Fruit fly (Drosophila melanogaster) whole organism, wandering third instar larva: ENCODE results near the gene nonA.

Source experiments
- Abd-B ChIP-seq: fragments of >200 bp; optimal IDR thresholded peaks from 2 replicates; lab custom pipeline; 2017; ENCODE audit warnings: missing biosample characterization, missing genetic modification characterization
- CG9705 ChIP-seq: fragments of 200-800 bp; sonication (Bioruptor generic); optimal IDR thresholded peaks from 2 replicates; lab custom pipeline; 2018; ENCODE audit warnings: missing biosample characterization, mild to moderate bottlenecking, missing genetic modification characterization
- HLH106 ChIP-seq: fragments of 200-800 bp; optimal IDR thresholded peaks from 3 replicates; lab custom pipeline; 2019; ENCODE audit warnings: missing biosample characterization, mild to moderate bottlenecking, missing genetic modification characterization, moderate library complexity
- Hnf4 ChIP-seq: fragments of 200-800 bp; sonication (Bioruptor generic); optimal IDR thresholded peaks from 2 replicates; lab custom pipeline; 2016; ENCODE audit warnings: missing biosample characterization, mild to moderate bottlenecking, missing genetic modification characterization
- Hr78 ChIP-seq: fragments of >200 bp; optimal IDR thresholded peaks from 2 replicates; lab custom pipeline; 2017; ENCODE audit warnings: missing biosample characterization, missing genetic modification characterization
- Myc ChIP-seq: fragments of >200 bp; optimal IDR thresholded peaks from 2 replicates; lab custom pipeline; 2017
- OdsH ChIP-seq: fragments of 200-800 bp; sonication (Bioruptor generic); optimal IDR thresholded peaks from 2 replicates; lab custom pipeline; 2016; ENCODE audit warnings: missing biosample characterization, mild to moderate bottlenecking, missing genetic modification characterization
- psq ChIP-seq: fragments of 200-800 bp; sonication (Bioruptor generic); optimal IDR thresholded peaks from 3 replicates; lab custom pipeline; 2017; ENCODE audit warnings: missing biosample characterization, mild to moderate bottlenecking, missing genetic modification characterization, moderate library complexity
- sage ChIP-seq: fragments of 200-800 bp; sonication (Bioruptor generic); optimal IDR thresholded peaks from 2 replicates; lab custom pipeline; 2016; ENCODE audit warnings: missing biosample characterization, mild to moderate bottlenecking, missing genetic modification characterization
- sv ChIP-seq: fragments of 200-800 bp; sonication (Bioruptor generic); optimal IDR thresholded peaks from 3 replicates; lab custom pipeline; 2016; ENCODE audit warnings: missing biosample characterization, missing genetic modification characterization
- usp ChIP-seq: fragments of >200 bp; optimal IDR thresholded peaks from 2 replicates; lab custom pipeline; 2017; ENCODE audit warnings: missing biosample characterization, missing genetic modification characterization

DNA sequence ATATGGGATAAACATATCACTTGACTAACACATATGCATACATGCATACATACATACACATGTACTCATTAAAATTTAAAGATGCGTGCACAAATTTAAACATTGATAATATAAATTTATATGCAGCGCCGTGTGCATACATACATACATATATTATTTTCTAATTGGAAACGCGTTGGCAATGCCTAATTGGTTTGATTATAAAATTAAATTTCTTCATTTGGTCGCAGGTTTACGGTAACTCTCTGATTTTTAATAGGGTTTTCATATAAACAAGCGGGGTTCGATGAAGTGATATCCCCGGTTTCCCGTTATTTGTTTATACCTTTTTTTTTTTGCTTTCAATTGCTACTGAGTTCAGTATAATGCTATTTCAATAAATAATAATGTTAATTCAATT is 12.7 kb downstream of the nonA start:
- no peak for TF ChIP-seq HLH106 (tag; lab: Kevin White, UChicago)
- TF ChIP-seq Hnf4: no peak
- no peak for TF ChIP-seq psq
- no peak for TF ChIP-seq OdsH (GFP tag; lab: Kevin White, UChicago)
- no peak for TF ChIP-seq CG9705
- TF ChIP-seq usp (GFP tag; lab: Kevin White, UChicago): no peak
- no peak for TF ChIP-seq Myc (lab: Kevin White, UChicago)
- no peak for TF ChIP-seq Abd-B (GFP tag; lab: Kevin White, UChicago)
- no peak for TF ChIP-seq sv (GFP tag; lab: Kevin White, UChicago)
- no peak for TF ChIP-seq sage (GFP tag; lab: Kevin White, UChicago)
- no peak for TF ChIP-seq Hr78 (GFP tag; lab: Kevin White, UChicago)
